Fruit fly (Drosophila melanogaster): Measurements from ENCODE around the gene Septin1.

Gene Septin1

DNA sequence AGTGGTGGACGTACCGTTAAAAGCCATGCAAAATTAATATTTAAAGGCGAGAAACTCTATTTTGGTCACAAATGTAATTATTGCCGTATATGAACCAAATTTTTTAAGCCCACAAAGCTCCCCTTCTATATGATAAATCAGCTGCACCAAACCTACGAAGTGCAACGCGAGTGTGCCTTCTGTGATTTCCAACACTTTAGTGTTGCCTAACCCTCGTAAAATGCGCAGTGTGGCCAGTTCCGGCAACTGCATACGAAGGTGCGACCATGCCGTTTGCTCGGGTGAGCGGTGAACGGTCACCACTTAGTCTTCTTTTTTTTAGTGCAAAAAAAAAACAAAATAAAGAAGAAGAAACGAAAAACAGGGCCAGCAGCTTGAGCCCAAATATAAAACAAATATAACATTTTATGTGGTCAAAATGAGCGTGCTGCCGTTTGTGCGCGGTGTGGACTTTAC lies 18.6 kb upstream of the Septin1 start, which contains the start of the genes tty and fliI:
Gene tty, minus strand, starts transcription at position 201 of the 456 bp plus-strand sequence.
Gene fliI, plus strand, starts transcription at position 266 of the 456 bp plus-strand sequence.
- no peak for TF ChIP-seq ttk (optimal IDR thresholded peaks at IDR 0.05)
- no peak for TF ChIP-seq Sin3A (optimal IDR thresholded peaks at IDR 0.05)
- TF ChIP-seq h (optimal IDR thresholded peaks at IDR 0.05) = no peak
- no peak for TF ChIP-seq Myc (optimal IDR thresholded peaks at IDR 0.05)
- no peak for TF ChIP-seq psq (optimal IDR thresholded peaks at IDR 0.05)
- no peak for TF ChIP-seq insv (optimal IDR thresholded peaks at IDR 0.05)

DNA sequence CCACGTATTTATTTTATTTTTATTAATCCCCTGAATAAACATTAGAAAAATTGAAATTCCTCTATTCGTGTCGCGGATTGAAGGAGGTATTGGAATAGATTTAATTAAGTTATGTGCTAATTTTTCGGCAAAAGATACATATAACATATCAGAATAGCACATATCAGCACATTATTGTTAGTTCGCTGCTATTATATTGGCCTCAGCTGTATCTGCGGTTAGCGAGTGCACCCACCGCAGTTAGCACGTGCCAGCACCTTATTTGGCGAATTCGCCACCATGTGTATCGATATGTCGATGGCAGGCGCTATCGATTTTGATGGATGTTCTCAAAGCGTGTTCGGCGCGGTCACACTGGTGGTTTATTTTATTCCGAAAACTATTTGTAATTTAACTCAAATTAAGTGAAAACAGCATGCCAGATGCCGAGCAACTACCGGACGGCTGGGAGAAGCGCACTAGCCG lies 13.0 kb upstream of the Septin1 start, which contains the start of gene dod:
Gene dod, plus strand, starts transcription at position 323 of the 465 bp plus-strand sequence.
- TF ChIP-seq Sin3A (optimal IDR thresholded peaks at IDR 0.05) (no peak), ttk (optimal IDR thresholded peaks at IDR 0.05) (no peak), Myc (optimal IDR thresholded peaks at IDR 0.05) (no peak), psq (optimal IDR thresholded peaks at IDR 0.05) (no peak), h (optimal IDR thresholded peaks at IDR 0.05) (no peak), insv (optimal IDR thresholded peaks at IDR 0.05) (no peak)

DNA sequence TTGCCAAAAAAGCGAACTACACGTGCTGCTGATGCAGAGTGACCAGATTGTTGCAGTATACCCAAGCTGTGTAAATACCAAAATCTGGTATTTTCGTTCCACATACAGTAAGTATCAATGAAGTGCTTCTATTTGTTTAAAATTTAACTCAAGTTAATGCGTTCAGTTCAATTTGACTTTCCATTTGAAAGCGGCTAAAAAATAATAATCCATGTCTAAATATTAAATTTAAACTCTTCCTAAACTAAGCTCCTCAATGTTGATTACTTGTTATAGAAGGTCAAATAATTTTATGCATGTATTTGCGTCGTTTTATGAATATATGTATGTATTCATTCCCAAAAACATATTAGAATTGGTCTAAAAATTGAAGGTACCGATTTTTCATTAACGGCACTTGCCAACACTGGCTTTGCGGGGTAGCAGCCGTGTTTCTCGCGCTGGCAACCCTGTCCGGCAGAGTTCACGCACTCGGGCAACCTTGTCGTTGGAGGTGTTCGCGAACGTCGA lies 8.2 kb upstream of the Septin1 start, which contains the start of the genes peng and sol:
Gene peng, minus strand, starts transcription at position 44 of the 510 bp plus-strand sequence.
Gene sol, plus strand, starts transcription at position 481 of the 510 bp plus-strand sequence.
- TF ChIP-seq insv (optimal IDR thresholded peaks at IDR 0.05) = no peak
- TF ChIP-seq h (optimal IDR thresholded peaks at IDR 0.05) = no peak
- no peak for TF ChIP-seq ttk (optimal IDR thresholded peaks at IDR 0.05)
- no peak for TF ChIP-seq psq (optimal IDR thresholded peaks at IDR 0.05)
- TF ChIP-seq Sin3A (optimal IDR thresholded peaks at IDR 0.05) = no peak
- TF ChIP-seq Myc (optimal IDR thresholded peaks at IDR 0.05) = no peak

DNA sequence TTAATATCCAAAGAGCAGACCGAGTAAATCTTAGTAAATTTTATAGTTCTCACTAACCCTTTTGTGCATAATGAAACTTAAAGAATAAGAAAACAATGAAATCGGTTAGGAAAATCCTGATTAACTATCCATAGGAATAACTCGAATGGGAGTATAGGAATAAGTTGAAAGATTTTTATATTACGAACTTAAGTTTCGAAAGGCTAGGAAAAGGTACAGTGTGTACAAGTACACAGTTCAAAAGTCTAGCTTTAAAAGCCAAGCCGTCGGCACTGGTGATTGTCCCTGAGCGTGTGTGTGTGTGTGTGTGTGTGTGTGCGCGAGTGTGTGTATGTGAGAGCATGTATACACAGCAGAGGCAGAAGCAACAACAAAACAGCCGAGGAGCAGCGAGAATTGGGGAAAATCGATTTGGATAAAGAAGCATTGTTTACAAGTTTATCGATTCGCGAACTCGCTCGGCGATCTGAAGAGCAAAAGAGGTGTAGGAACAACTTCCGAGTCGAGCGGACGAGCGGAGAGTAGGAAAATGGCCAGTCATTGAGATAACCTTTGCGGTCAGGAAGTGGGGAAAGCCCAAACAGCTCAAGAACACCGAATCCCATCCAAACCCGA lies 6.8 kb upstream of the Septin1 start:
- TF ChIP-seq ttk (optimal IDR thresholded peaks at IDR 0.05) (no peak), insv (optimal IDR thresholded peaks at IDR 0.05) (no peak), Sin3A (optimal IDR thresholded peaks at IDR 0.05) (no peak), psq (optimal IDR thresholded peaks at IDR 0.05) (no peak)

DNA sequence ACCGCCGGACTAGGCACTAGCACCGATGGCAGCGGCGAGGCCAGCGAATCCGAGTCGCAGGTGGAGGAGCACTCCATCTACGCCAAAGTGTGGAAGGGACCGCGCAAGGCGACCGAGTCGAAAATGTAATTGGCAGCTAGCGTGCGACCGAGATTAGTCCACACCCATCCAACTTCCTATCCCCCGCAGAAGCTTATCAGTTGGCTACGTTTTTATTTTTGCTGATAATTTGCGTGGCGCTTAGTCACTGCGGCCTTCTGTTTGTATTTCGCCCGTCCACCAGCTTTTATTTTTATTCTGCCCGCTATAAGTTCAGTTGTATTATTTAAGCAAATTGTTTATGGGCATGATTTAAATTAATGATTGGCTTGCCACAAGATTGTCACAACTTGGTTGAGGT lies 4.5 kb upstream of the Septin1 start:
- TF ChIP-seq psq (optimal IDR thresholded peaks at IDR 0.05) (no peak), Myc (optimal IDR thresholded peaks at IDR 0.05) (no peak), ttk (optimal IDR thresholded peaks at IDR 0.05) (no peak), Sin3A (optimal IDR thresholded peaks at IDR 0.05) (no peak), h (optimal IDR thresholded peaks at IDR 0.05) (no peak), insv (optimal IDR thresholded peaks at IDR 0.05) (no peak)

DNA sequence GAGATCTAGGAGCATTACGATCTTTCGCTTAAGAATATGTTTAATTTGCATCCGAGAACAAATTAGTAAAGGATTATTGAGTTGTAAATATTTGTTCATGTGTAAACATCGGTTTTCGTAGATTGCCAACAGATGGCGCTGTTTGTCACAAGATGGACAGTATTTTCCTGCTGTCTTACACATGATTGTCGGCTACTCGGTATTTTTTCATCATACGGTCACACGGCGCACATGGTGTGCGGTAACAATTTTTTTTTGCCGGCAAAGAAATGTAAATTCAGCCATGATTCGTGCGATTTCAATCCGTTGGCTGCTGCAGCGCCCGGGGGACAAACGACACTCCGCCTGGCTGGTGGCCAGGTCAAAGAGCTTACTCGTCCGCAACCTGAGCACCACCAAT lies 4.8 kb downstream of the Septin1 start, which contains the start of the genes bbx and waw:
Gene bbx, plus strand, starts transcription at position 151 of the 400 bp plus-strand sequence.
Gene waw, plus strand, starts transcription at position 151 of the 400 bp plus-strand sequence.
- no peak for TF ChIP-seq Sin3A (optimal IDR thresholded peaks at IDR 0.05)
- no peak for TF ChIP-seq h (optimal IDR thresholded peaks at IDR 0.05)
- no peak for TF ChIP-seq insv (optimal IDR thresholded peaks at IDR 0.05)

DNA sequence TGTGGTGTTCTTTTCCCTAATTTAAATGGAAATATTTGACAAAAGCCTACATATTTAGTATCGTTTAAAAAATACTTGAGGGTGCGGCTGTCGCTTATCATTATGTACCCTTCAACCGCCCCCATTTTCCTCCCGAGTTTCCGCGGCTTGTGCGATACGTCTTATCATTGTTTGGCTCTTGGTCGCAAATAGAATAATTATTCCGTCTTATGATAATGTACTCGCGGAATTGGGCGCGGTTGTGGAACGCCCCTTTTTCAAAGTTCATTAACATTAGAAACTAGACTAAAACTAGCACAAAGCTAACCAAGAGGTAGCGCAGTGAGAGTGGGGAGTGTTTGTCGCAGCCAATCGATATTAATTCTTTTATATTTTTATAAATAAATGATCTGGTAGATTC lies 7.3 kb downstream of the Septin1 start:
- no peak for TF ChIP-seq Myc (optimal IDR thresholded peaks at IDR 0.05)
- TF ChIP-seq ttk (optimal IDR thresholded peaks at IDR 0.05) = no peak
- no peak for TF ChIP-seq psq (optimal IDR thresholded peaks at IDR 0.05)
- TF ChIP-seq insv (optimal IDR thresholded peaks at IDR 0.05) = no peak
- TF ChIP-seq Sin3A (optimal IDR thresholded peaks at IDR 0.05) = no peak
- TF ChIP-seq h (optimal IDR thresholded peaks at IDR 0.05) = no peak

DNA sequence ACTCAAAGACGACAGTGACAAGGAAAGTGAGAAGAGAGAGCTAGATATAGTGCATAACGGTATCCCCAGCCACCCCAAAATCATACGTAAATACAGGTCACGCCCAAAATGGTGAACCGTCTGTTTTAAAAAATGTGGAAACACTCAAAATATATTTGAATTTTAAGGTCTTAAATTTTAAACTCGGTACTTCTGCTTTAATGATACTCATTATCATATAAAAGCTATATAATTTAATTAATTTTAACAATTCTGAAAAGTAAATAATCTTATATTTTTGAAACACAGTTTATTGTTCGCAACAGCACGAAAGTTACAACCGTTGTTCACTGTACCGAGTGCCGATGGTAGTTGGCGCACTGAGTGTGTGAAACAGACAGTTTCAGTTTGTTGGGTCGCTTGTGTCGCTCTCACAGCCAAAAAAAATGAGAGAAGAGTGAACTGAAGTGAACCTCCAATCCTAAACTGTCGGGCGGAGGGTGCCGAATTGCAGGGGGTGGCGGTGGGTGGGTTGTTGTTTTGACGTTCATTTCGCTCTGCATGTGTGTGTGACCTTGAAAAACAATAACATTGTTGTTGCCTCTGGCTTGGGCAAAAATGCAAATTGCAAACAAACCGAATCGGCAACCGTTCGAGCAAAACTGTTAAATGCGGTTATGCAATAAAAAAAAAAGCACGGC lies 8.4 kb downstream of the Septin1 start:
- TF ChIP-seq Myc (optimal IDR thresholded peaks at IDR 0.05) = no peak
- no peak for TF ChIP-seq ttk (optimal IDR thresholded peaks at IDR 0.05)
- TF ChIP-seq psq (optimal IDR thresholded peaks at IDR 0.05) = no peak
- no peak for TF ChIP-seq Sin3A (optimal IDR thresholded peaks at IDR 0.05)
- no peak for TF ChIP-seq h (optimal IDR thresholded peaks at IDR 0.05)
- no peak for TF ChIP-seq insv (optimal IDR thresholded peaks at IDR 0.05)

DNA sequence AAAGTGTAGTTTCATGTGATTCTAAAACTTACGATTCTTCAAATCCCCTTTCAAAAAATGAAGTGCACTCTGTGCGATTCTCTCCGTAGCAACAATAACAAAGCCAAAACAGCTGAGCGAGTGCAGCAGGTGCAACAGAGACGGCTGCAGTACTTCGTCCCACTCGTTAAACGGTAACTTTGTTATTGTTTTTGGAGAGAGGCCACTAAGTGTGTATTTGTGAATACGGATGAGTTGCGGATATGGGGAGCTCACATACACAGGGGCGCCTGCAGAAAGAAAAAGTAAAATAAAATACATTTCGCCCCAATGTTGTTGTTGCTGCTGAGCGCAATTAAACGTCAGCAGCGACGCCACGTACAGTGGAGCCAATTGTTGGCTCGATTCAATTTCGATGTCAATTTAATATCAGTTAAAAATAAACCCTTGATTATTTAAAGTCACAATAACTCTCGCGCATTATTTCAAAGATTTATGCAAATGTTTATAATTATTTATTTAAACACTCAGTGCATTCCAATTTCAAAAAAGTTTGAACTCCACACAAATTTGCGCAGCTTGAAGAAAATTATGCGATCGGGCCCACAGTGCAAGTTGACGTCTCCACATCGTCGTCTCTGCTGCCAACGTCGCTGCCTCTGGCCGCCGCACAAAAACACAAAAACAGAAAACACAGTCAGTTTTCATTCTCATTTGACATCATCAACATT lies 9.4 kb downstream of the Septin1 start:
- TF ChIP-seq insv (optimal IDR thresholded peaks at IDR 0.05) (no peak), Myc (optimal IDR thresholded peaks at IDR 0.05) (no peak), ttk (optimal IDR thresholded peaks at IDR 0.05) (no peak), Sin3A (optimal IDR thresholded peaks at IDR 0.05) (no peak), psq (optimal IDR thresholded peaks at IDR 0.05) (no peak), h (optimal IDR thresholded peaks at IDR 0.05) (no peak)

DNA sequence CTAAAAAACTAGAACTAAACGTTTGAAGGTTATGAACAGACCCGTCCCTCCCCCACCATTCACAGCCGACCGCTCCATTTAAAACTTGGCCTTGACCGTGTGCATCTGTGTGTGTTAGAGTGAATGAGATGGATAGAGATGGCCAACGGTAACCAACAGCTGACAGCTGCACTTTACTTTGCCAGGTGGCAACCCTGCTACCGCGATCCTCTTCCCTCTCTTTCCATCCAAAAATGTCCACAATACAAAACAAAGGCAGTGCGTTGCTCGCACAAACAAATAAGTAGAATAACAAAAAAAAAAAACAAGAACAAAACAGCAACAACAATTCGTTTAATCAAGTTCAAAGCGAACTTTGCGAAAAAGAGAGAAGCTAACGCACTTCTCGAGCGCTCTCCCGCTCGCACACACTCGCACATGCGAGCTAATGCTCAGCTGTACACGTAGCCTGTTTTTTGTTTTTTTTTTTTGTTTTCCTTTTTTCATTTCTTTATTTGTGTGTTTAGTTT lies 10.4 kb downstream of the Septin1 start:
- no peak for TF ChIP-seq Sin3A (optimal IDR thresholded peaks at IDR 0.05)
- TF ChIP-seq Myc (optimal IDR thresholded peaks at IDR 0.05) = no peak
- TF ChIP-seq insv (optimal IDR thresholded peaks at IDR 0.05) = no peak
- no peak for TF ChIP-seq ttk (optimal IDR thresholded peaks at IDR 0.05)
- no peak for TF ChIP-seq psq (optimal IDR thresholded peaks at IDR 0.05)
- TF ChIP-seq h (optimal IDR thresholded peaks at IDR 0.05) = no peak

All from Kc167 (cell line).